Fruit fly (Drosophila melanogaster) whole organism, wandering third instar larva: ENCODE data around the gene CG13386.

Experiments
- Abd-B ChIP-seq: fragments of >200 bp; optimal IDR thresholded peaks from 2 replicates; lab custom pipeline; 2017; ENCODE audit warnings: missing biosample characterization, missing genetic modification characterization
- CG32264 ChIP-seq: fragments of 200-800 bp; sonication (Bioruptor generic); optimal IDR thresholded peaks from 2 replicates; lab custom pipeline; 2016; ENCODE audit warnings: missing biosample characterization, missing genetic modification characterization
- CG9705 ChIP-seq: fragments of 200-800 bp; sonication (Bioruptor generic); optimal IDR thresholded peaks from 2 replicates; lab custom pipeline; 2018; ENCODE audit warnings: missing biosample characterization, mild to moderate bottlenecking, missing genetic modification characterization
- CrebA ChIP-seq: fragments of 200-800 bp; sonication (Bioruptor generic); optimal IDR thresholded peaks from 2 replicates; lab custom pipeline; 2016; ENCODE audit warnings: missing biosample characterization, mild to moderate bottlenecking, missing genetic modification characterization, borderline replicate concordance
- Dfd ChIP-seq: fragments of >200 bp; optimal IDR thresholded peaks from 2 replicates; lab custom pipeline; 2017; ENCODE audit warnings: missing biosample characterization, missing genetic modification characterization
- Dif ChIP-seq: fragments of 200-275, 200-300 bp; sonication (Bioruptor generic); optimal IDR thresholded peaks from 2 replicates; lab custom pipeline; 2018; ENCODE audit warnings: missing biosample characterization, missing genetic modification characterization; ENCODE audit not compliant: partially characterized antibody
- GATAd ChIP-seq: sonication (Bioruptor generic); optimal IDR thresholded peaks from 2 replicates; lab custom pipeline; 2016; ENCODE audit warnings: missing biosample characterization, missing genetic modification characterization
- HLH106 ChIP-seq: fragments of 200-800 bp; optimal IDR thresholded peaks from 3 replicates; lab custom pipeline; 2019; ENCODE audit warnings: missing biosample characterization, mild to moderate bottlenecking, missing genetic modification characterization, moderate library complexity
- Hnf4 ChIP-seq: fragments of 200-800 bp; sonication (Bioruptor generic); optimal IDR thresholded peaks from 2 replicates; lab custom pipeline; 2016; ENCODE audit warnings: missing biosample characterization, mild to moderate bottlenecking, missing genetic modification characterization
- Hr78 ChIP-seq: fragments of >200 bp; optimal IDR thresholded peaks from 2 replicates; lab custom pipeline; 2017; ENCODE audit warnings: missing biosample characterization, missing genetic modification characterization
- Hr83 ChIP-seq: fragments of 200-300 bp; sonication (Bioruptor generic); optimal IDR thresholded peaks from 2 replicates; lab custom pipeline; 2016; ENCODE audit warnings: missing biosample characterization, mild to moderate bottlenecking, missing genetic modification characterization, moderate library complexity; ENCODE audit not compliant: poor library complexity, severe bottlenecking
- Jra ChIP-seq: sonication (Bioruptor generic); optimal IDR thresholded peaks from 2 replicates; lab custom pipeline; 2016; ENCODE audit warnings: missing biosample characterization, missing genetic modification characterization
- Mio ChIP-seq: sonication (Bioruptor generic); optimal IDR thresholded peaks from 2 replicates; lab custom pipeline; 2016; ENCODE audit warnings: missing biosample characterization, missing genetic modification characterization
- Myc ChIP-seq: fragments of >200 bp; optimal IDR thresholded peaks from 2 replicates; lab custom pipeline; 2017
- N ChIP-seq: fragments of >200 bp; optimal IDR thresholded peaks from 2 replicates; lab custom pipeline; 2018; ENCODE audit warnings: missing biosample characterization, missing external identifiers, missing genetic modification characterization
- OdsH ChIP-seq: fragments of 200-800 bp; sonication (Bioruptor generic); optimal IDR thresholded peaks from 2 replicates; lab custom pipeline; 2016; ENCODE audit warnings: missing biosample characterization, mild to moderate bottlenecking, missing genetic modification characterization
- Rel ChIP-seq, 2 experiments: fragments of 200-800 bp; sonication (Bioruptor generic) in 1 of 2; optimal IDR thresholded peaks; 2 replicates in 1 of 2; 3 replicates in 1 of 2; lab custom pipeline; 2016 to 2019; ENCODE audit warnings: mild to moderate bottlenecking in 2 of 2, missing biosample characterization in 2 of 2, missing genetic modification characterization in 2 of 2, moderate library complexity in 1 of 2
- Sp1 ChIP-seq: fragments of 200-800 bp; sonication (Bioruptor generic); optimal IDR thresholded peaks from 3 replicates; lab custom pipeline; 2019; ENCODE audit warnings: missing biosample characterization, mild to moderate bottlenecking, missing genetic modification characterization, moderate library complexity
- Vsx2 ChIP-seq: fragments of 200-300, 225-300 bp; sonication (Bioruptor generic); optimal IDR thresholded peaks from 2 replicates; lab custom pipeline; 2018; ENCODE audit warnings: missing biosample characterization, missing genetic modification characterization; ENCODE audit not compliant: partially characterized antibody
- br ChIP-seq: fragments of 200-800 bp; sonication (Bioruptor generic); optimal IDR thresholded peaks from 2 replicates; lab custom pipeline; 2016; ENCODE audit warnings: missing biosample characterization, missing genetic modification characterization
- brk ChIP-seq: fragments of 200-800 bp; sonication (Bioruptor generic); optimal IDR thresholded peaks from 2 replicates; lab custom pipeline; 2016; ENCODE audit warnings: missing biosample characterization, mild to moderate bottlenecking, missing genetic modification characterization
- dl ChIP-seq, 2 experiments: fragments of 175-275, 200-275 bp in 1 of 2; fragments of 200-275 bp in 1 of 2; sonication (Bioruptor generic); optimal IDR thresholded peaks; lab custom pipeline; 2018; ENCODE audit warnings: mild to moderate bottlenecking in 2 of 2, missing biosample characterization in 2 of 2, missing genetic modification characterization in 2 of 2, moderate library complexity in 2 of 2; ENCODE audit not compliant: partially characterized antibody in 2 of 2, insufficient read depth in 1 of 2
- dmrt93B ChIP-seq: fragments of 200-800 bp; sonication (Bioruptor generic); optimal IDR thresholded peaks from 2 replicates; lab custom pipeline; 2018; ENCODE audit warnings: missing biosample characterization, mild to moderate bottlenecking, missing genetic modification characterization
- dsf ChIP-seq: sonication (Bioruptor generic); optimal IDR thresholded peaks from 2 replicates; lab custom pipeline; 2016; ENCODE audit warnings: missing biosample characterization, missing genetic modification characterization, borderline replicate concordance
- ey ChIP-seq: fragments of 200-800 bp; sonication (Bioruptor generic); optimal IDR thresholded peaks from 2 replicates; lab custom pipeline; 2016; ENCODE audit warnings: missing biosample characterization, missing genetic modification characterization
- foxo ChIP-seq, 2 experiments: fragments of 200-800 bp; sonication (Bioruptor generic); optimal IDR thresholded peaks; 2 replicates in 1 of 2; 3 replicates in 1 of 2; lab custom pipeline; 2016 to 2017; ENCODE audit warnings: missing biosample characterization in 2 of 2, missing genetic modification characterization in 2 of 2
- fru ChIP-seq: fragments of 200-800 bp; sonication (Bioruptor generic); optimal IDR thresholded peaks from 3 replicates; lab custom pipeline; 2016; ENCODE audit warnings: missing biosample characterization, mild to moderate bottlenecking, missing genetic modification characterization
- h ChIP-seq: fragments of 200-800 bp; sonication (Bioruptor generic); optimal IDR thresholded peaks from 3 replicates; lab custom pipeline; 2016; ENCODE audit warnings: missing biosample characterization, mild to moderate bottlenecking, missing genetic modification characterization
- jim ChIP-seq: fragments of 175-275, 200-325 bp; sonication (Bioruptor generic); optimal IDR thresholded peaks from 2 replicates; lab custom pipeline; 2016; ENCODE audit warnings: missing biosample characterization, mild to moderate bottlenecking, missing genetic modification characterization
- lola ChIP-seq: fragments of >200 bp; optimal IDR thresholded peaks from 2 replicates; lab custom pipeline; 2017; ENCODE audit warnings: missing biosample characterization, missing genetic modification characterization
- pan ChIP-seq: fragments of >200 bp; optimal IDR thresholded peaks from 2 replicates; lab custom pipeline; 2017
- psq ChIP-seq: fragments of 200-800 bp; sonication (Bioruptor generic); optimal IDR thresholded peaks from 3 replicates; lab custom pipeline; 2017; ENCODE audit warnings: missing biosample characterization, mild to moderate bottlenecking, missing genetic modification characterization, moderate library complexity
- rgr ChIP-seq: fragments of 200-800 bp; sonication (Bioruptor generic); optimal IDR thresholded peaks from 3 replicates; lab custom pipeline; 2016; ENCODE audit warnings: missing biosample characterization, mild to moderate bottlenecking, missing genetic modification characterization
- sage ChIP-seq: fragments of 200-800 bp; sonication (Bioruptor generic); optimal IDR thresholded peaks from 2 replicates; lab custom pipeline; 2016; ENCODE audit warnings: missing biosample characterization, mild to moderate bottlenecking, missing genetic modification characterization
- sv ChIP-seq: fragments of 200-800 bp; sonication (Bioruptor generic); optimal IDR thresholded peaks from 3 replicates; lab custom pipeline; 2016; ENCODE audit warnings: missing biosample characterization, missing genetic modification characterization
- tai ChIP-seq: sonication (Bioruptor generic); optimal IDR thresholded peaks from 2 replicates; lab custom pipeline; 2016; ENCODE audit warnings: missing biosample characterization, missing genetic modification characterization
- usp ChIP-seq: fragments of >200 bp; optimal IDR thresholded peaks from 2 replicates; lab custom pipeline; 2017; ENCODE audit warnings: missing biosample characterization, missing genetic modification characterization
- woc ChIP-seq: sonication (Bioruptor generic); optimal IDR thresholded peaks from 2 replicates; lab custom pipeline; 2016; ENCODE audit warnings: missing biosample characterization, mild to moderate bottlenecking, missing genetic modification characterization

Gene CG13386

DNA sequence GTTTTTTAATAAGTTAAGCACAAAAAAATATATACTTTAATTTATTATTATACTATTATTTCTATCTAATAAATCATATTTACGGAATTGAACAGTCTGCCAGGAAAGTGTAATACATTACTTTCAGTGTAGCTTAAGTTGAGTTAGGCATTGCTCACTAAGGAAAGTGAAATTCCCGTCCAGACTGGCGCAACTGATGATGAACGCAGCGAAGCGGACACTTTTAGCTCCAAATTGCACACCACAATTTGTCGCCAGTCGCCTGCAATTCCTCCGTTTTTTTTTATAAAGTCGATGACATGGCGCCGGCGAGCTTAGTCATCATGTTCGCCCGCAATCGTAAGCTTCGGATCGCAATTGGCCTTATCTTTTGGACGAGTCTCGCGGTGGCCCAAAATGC is at the start of gene CG13386:
Gene CG13386, plus strand, starts transcription at position 301 of the 400 bp plus-strand sequence.
- no peak for TF ChIP-seq Abd-B (GFP tag; lab: Kevin White, UChicago)
- no peak for TF ChIP-seq Mio (GFP tag; lab: Kevin White, UChicago)
- no peak for TF ChIP-seq psq (GFP tag; lab: Kevin White, UChicago)
- TF ChIP-seq Sp1 = no peak
- no peak for TF ChIP-seq CrebA (GFP tag; lab: Kevin White, UChicago)
- no peak for TF ChIP-seq h (GFP tag; lab: Kevin White, UChicago)

- TF ChIP-seq dl (GFP tag; optimal IDR thresholded peaks at IDR 0.05; lab: Kevin White, UChicago; ENCODE audit: insufficient read depth in 1 of 2, partially characterized antibody in 2 of 2) (no peak), N (GFP tag; lab: Kevin White, UChicago) (no peak), pan (lab: Kevin White, UChicago) (no peak), CrebA (GFP tag; lab: Kevin White, UChicago) (peak; percentile 11), CG32264 (GFP tag; lab: Kevin White, UChicago) (no peak), dmrt93B (GFP tag; lab: Kevin White, UChicago) (no peak), sage (GFP tag; lab: Kevin White, UChicago) (no peak), sv (GFP tag; lab: Kevin White, UChicago) (no peak), jim (GFP tag; lab: Kevin White, UChicago) (no peak), brk (no peak), h (GFP tag; lab: Kevin White, UChicago) (peak; percentile 18), psq (GFP tag; lab: Kevin White, UChicago) (no peak), HLH106 (tag; lab: Kevin White, UChicago) (no peak), Vsx2 (GFP tag; lab: Kevin White, UChicago) (no peak), Jra (GFP tag; lab: Kevin White, UChicago) (no peak), Hnf4 (GFP tag; lab: Kevin White, UChicago) (no peak), tai (GFP tag; lab: Kevin White, UChicago) (peak; percentile 15), OdsH (peak; percentile 37), lola (GFP tag; lab: Kevin White, UChicago) (no peak), Myc (lab: Kevin White, UChicago) (no peak), Abd-B (GFP tag; lab: Kevin White, UChicago) (no peak), woc (GFP tag; lab: Kevin White, UChicago) (no peak), dsf (GFP tag; lab: Kevin White, UChicago) (no peak), foxo (GFP tag; optimal IDR thresholded peaks at IDR 0.05; lab: Kevin White, UChicago) (peak in 1 of 2 experiments; percentile 9), Hr78 (GFP tag; lab: Kevin White, UChicago) (no peak), Hr83 (GFP tag; lab: Kevin White, UChicago) (peak; percentile 62), br (no peak), Dif (GFP tag; lab: Kevin White, UChicago) (no peak), fru (GFP tag; lab: Kevin White, UChicago) (no peak), GATAd (GFP tag; lab: Kevin White, UChicago) (no peak), Mio (GFP tag; lab: Kevin White, UChicago) (no peak), CG9705 (GFP tag; lab: Kevin White, UChicago) (no peak), usp (GFP tag; lab: Kevin White, UChicago) (no peak), ey (GFP tag; lab: Kevin White, UChicago) (no peak), Rel (GFP tag; optimal IDR thresholded peaks at IDR 0.05; lab: Kevin White, UChicago) (no peak), Rel (tag; optimal IDR thresholded peaks at IDR 0.05; lab: Kevin White, UChicago) (peak; percentile 64), Sp1 (no peak), rgr (peak; percentile 59), Dfd (no peak)
Observed at dm6 chr2L:8350560-8351171, 48.2 kb upstream of the CG13386 start.
